Worm (Caenorhabditis elegans) whole organism, L3 larva: ENCODE data around the gene pstk-1.

Source experiments
- ama-1 ChIP-seq: fragments of 150-350 bp; optimal IDR thresholded peaks from 2 replicates; lab custom pipeline; 2018
- ceh-16 ChIP-seq: sonication (generic microtip); optimal IDR thresholded peaks from 2 replicates; lab custom pipeline; 2017; ENCODE audit warnings: missing biosample characterization, missing genetic modification characterization
- ceh-28 ChIP-seq: fragments of 150-350 bp; optimal IDR thresholded peaks from 2 replicates; lab custom pipeline; 2014; ENCODE audit warnings: missing biosample characterization, missing genetic modification reagents, missing genetic modification characterization
- ceh-82 ChIP-seq: fragments of 150-350 bp; optimal IDR thresholded peaks from 2 replicates; lab custom pipeline; 2014; ENCODE audit warnings: missing biosample characterization, missing genetic modification characterization
- ceh-9 ChIP-seq: sonication (generic microtip); optimal IDR thresholded peaks from 2 replicates; lab custom pipeline; 2018; ENCODE audit warnings: missing biosample characterization, missing genetic modification characterization
- daf-12 ChIP-seq: fragments of 150-350 bp; optimal IDR thresholded peaks from 2 replicates; lab custom pipeline; 2014; ENCODE audit warnings: missing biosample characterization, missing genetic modification reagents, missing genetic modification characterization
- elt-1 ChIP-seq: fragments of 150-350 bp; optimal IDR thresholded peaks from 2 replicates; lab custom pipeline; 2014; ENCODE audit warnings: missing biosample characterization, missing genetic modification characterization
- elt-3 ChIP-seq, 3 experiments: fragments of 150-350 bp in 1 of 3; sonication (generic microtip) in 2 of 3; optimal IDR thresholded peaks; 2 replicates in 2 of 3; 4 replicates in 1 of 3; lab custom pipeline; 2014 to 2017; ENCODE audit warnings: missing biosample characterization in 3 of 3, missing genetic modification characterization in 3 of 3
- eor-1 ChIP-seq, 2 experiments: fragments of 150-350 bp; optimal IDR thresholded peaks; 2 replicates each; lab custom pipeline; 2014 to 2018; ENCODE audit warnings: missing biosample characterization in 2 of 2, missing genetic modification characterization in 2 of 2
- hmg-11 ChIP-seq: sonication (generic microtip); optimal IDR thresholded peaks from 2 replicates; lab custom pipeline; 2016; ENCODE audit warnings: missing genetic modification characterization, missing compliant biosample characterization
- lin-39 ChIP-seq: fragments of 150-350 bp; optimal IDR thresholded peaks from 2 replicates; lab custom pipeline; 2018; ENCODE audit warnings: missing biosample characterization, missing genetic modification reagents, missing genetic modification characterization
- mdl-1 ChIP-seq: fragments of 150-350 bp; optimal IDR thresholded peaks from 2 replicates; lab custom pipeline; 2014; ENCODE audit warnings: missing biosample characterization, missing genetic modification characterization
- mml-1 ChIP-seq: fragments of 150-350 bp; sonication (generic microtip); optimal IDR thresholded peaks from 3 replicates; lab custom pipeline; 2014; ENCODE audit warnings: missing biosample characterization, missing genetic modification characterization
- nfya-1 ChIP-seq: sonication (generic microtip); optimal IDR thresholded peaks from 2 replicates; lab custom pipeline; 2017; ENCODE audit warnings: missing genetic modification characterization, mild to moderate bottlenecking, missing compliant biosample characterization, antibody characterized with exemption, moderate library complexity; ENCODE audit not compliant: insufficient read depth
- nhr-11 ChIP-seq: fragments of 150-350 bp; optimal IDR thresholded peaks from 2 replicates; lab custom pipeline; 2014; ENCODE audit warnings: missing biosample characterization, missing genetic modification characterization
- nhr-237 ChIP-seq: fragments of 150-350 bp; optimal IDR thresholded peaks from 2 replicates; lab custom pipeline; 2014; ENCODE audit warnings: missing biosample characterization, missing genetic modification characterization
- nhr-25 ChIP-seq: sonication (generic microtip); optimal IDR thresholded peaks from 2 replicates; lab custom pipeline; 2017; ENCODE audit warnings: missing biosample characterization, missing genetic modification characterization
- nhr-28 ChIP-seq: fragments of 150-350 bp; optimal IDR thresholded peaks from 2 replicates; lab custom pipeline; 2014; ENCODE audit warnings: missing biosample characterization, missing genetic modification characterization
- nhr-43 ChIP-seq: sonication (generic microtip); optimal IDR thresholded peaks from 2 replicates; lab custom pipeline; 2016; ENCODE audit warnings: mild to moderate bottlenecking, missing genetic modification characterization, missing compliant biosample characterization; ENCODE audit not compliant: poor library complexity, severe bottlenecking
- nhr-67 ChIP-seq: fragments of 150-350 bp; optimal IDR thresholded peaks from 2 replicates; lab custom pipeline; 2014; ENCODE audit warnings: missing biosample characterization, missing genetic modification characterization
- nhr-77 ChIP-seq: fragments of 150-350 bp; optimal IDR thresholded peaks from 2 replicates; lab custom pipeline; 2014; ENCODE audit warnings: missing biosample characterization, missing genetic modification characterization
- pha-4 ChIP-seq: fragments of 150-350 bp; optimal IDR thresholded peaks from 2 replicates; lab custom pipeline; 2014; ENCODE audit warnings: missing biosample characterization, missing genetic modification reagents, missing genetic modification characterization
- pqm-1 ChIP-seq: fragments of 150-350 bp; optimal IDR thresholded peaks from 2 replicates; lab custom pipeline; 2017; ENCODE audit warnings: missing biosample characterization, missing genetic modification characterization, inconsistent platforms
- snpc-4 ChIP-seq: fragments of 150-350 bp; optimal IDR thresholded peaks from 2 replicates; lab custom pipeline; 2014; ENCODE audit warnings: missing biosample characterization, missing genetic modification characterization
- unc-39 ChIP-seq: sonication (generic microtip); optimal IDR thresholded peaks from 4 replicates; lab custom pipeline; 2017; ENCODE audit warnings: missing biosample characterization, missing genetic modification characterization
- unc-62 ChIP-seq: fragments of 150-350 bp; sonication (generic microtip); optimal IDR thresholded peaks from 4 replicates; lab custom pipeline; 2014; ENCODE audit warnings: missing biosample characterization, missing genetic modification reagents, missing genetic modification characterization
- zag-1 ChIP-seq: fragments of 150-350 bp; optimal IDR thresholded peaks from 2 replicates; lab custom pipeline; 2014; ENCODE audit warnings: missing biosample characterization, missing genetic modification characterization
- ztf-11 ChIP-seq: fragments of 150-350 bp; optimal IDR thresholded peaks from 2 replicates; lab custom pipeline; 2014; ENCODE audit warnings: missing biosample characterization, missing genetic modification characterization
- ztf-4 ChIP-seq: fragments of 150-350 bp; optimal IDR thresholded peaks from 2 replicates; lab custom pipeline; 2014; ENCODE audit warnings: missing biosample characterization, missing genetic modification characterization

pstk-1 gene

ce11 chrIII:12491984-12492383, 25.6 kb downstream of the pstk-1 start, which contains the start of gene Y49E10.25:
TSS of gene Y49E10.25 (minus strand) at chrIII:12492084.
- TF ChIP-seq ceh-16 (no peak), zag-1 (no peak), ceh-82 (no peak), ceh-9 (no peak), unc-39 (tag; lab: Kevin White, UChicago) (no peak), eor-1 (tag; optimal IDR thresholded peaks at IDR 0.05; lab: Kevin White, UChicago) (no peak), elt-1 (no peak), daf-12 (tag; lab: Kevin White, UChicago) (no peak), elt-3 (tag; optimal IDR thresholded peaks at IDR 0.05; lab: Kevin White, UChicago) (no peak), nhr-28 (tag; lab: Kevin White, UChicago) (no peak), ama-1 (lab: Kevin White, UChicago) (no peak), pha-4 (no peak), nhr-237 (tag; lab: Kevin White, UChicago) (no peak)

DNA sequence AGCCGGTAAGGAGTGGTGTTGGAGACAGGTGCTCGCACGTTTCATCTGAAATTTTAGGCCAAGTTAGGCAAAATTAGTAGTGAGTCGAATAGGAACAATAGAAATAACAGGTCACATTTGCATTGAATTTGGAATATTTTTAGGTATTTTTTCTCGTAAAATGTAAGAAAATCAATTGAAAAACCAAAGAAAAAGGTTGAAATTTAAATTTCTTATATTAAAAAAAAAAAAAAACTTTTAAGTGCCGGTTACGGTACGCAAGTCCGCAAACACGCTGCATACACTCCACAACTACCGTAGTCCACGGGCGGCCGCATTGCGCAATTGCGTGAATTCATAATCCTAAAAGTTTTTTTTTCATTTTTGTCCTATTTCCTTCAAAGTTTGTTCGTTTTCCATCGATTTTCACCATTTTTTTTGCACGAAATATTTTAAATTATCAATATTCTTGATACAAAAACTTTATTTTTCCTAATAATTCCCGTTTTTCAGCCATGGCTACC, 29.2 kb downstream of the pstk-1 start, which contains the start of the genes Y111B2A.1 and Y111B2A.2:
Y111B2A.1 (minus strand) TSS at position 51 of the 503 bp plus-strand sequence.
Y111B2A.2 (plus strand) TSS at position 493 of the 503 bp plus-strand sequence.
- no peak for TF ChIP-seq mml-1 (tag; lab: Kevin White, UChicago)
- no peak for TF ChIP-seq nhr-237 (tag; lab: Kevin White, UChicago)
- no peak for TF ChIP-seq mdl-1 (tag; lab: Kevin White, UChicago)
- TF ChIP-seq nhr-77: no peak
- TF ChIP-seq nhr-67 (tag; lab: Kevin White, UChicago): no peak
- no peak for TF ChIP-seq daf-12 (tag; lab: Kevin White, UChicago)
- no peak for TF ChIP-seq pha-4
- TF ChIP-seq lin-39 (tag; lab: Kevin White, UChicago): no peak
- TF ChIP-seq ama-1 (lab: Kevin White, UChicago): no peak
- TF ChIP-seq snpc-4 (tag; lab: Kevin White, UChicago): no peak
- TF ChIP-seq ceh-9: no peak
- TF ChIP-seq, all 47 proteins: peak for 0

- TF ChIP-seq nhr-43 (tag; lab: Kevin White, UChicago): no peak
- TF ChIP-seq ceh-28: no peak
- TF ChIP-seq ama-1 (lab: Kevin White, UChicago): no peak
- TF ChIP-seq mdl-1 (tag; lab: Kevin White, UChicago): no peak
- no peak for TF ChIP-seq pqm-1 (tag; lab: Kevin White, UChicago)
- TF ChIP-seq unc-62: no peak
- TF ChIP-seq, all 47 proteins: peak for 0
Measured at ce11 chrIII:12496449-12496848, 30.0 kb downstream of the pstk-1 start, which contains the start of gene herd-1. TSS of gene herd-1 (plus strand) at chrIII:12496538.

DNA sequence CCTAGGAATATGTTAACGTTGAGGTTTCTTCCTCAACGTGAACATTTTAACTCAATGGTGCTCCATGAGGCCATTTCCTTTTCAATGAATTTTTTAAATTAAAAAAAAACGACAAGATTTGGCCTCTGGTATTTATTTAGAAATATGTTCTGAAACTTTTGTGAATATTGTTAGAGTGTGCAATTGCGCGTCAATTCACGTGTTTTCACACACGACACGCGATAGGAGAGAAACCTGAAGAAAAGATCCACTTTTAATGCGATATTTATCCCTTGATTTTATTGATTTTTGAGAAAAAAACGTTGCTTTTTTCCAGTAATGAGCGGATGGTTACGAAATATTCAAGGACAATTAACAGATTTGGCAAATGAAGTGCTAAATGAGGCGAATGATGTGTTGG, 32.8 kb downstream of the pstk-1 start, which contains the start of gene sql-1:
sql-1 (plus strand) TSS at position 313 of the 400 bp plus-strand sequence.
- TF ChIP-seq nfya-1 (tag; lab: Kevin White, UChicago): peak; percentile 42
- no peak for TF ChIP-seq nhr-237 (tag; lab: Kevin White, UChicago)
- TF ChIP-seq pha-4: no peak
- peak; percentile 34 for TF ChIP-seq hmg-11 (tag; lab: Kevin White, UChicago)

ce11 chrIII:12510505-12510904, 44.1 kb downstream of the pstk-1 start:
- TF ChIP-seq nfya-1 (tag; lab: Kevin White, UChicago) (peak; percentile 70), nhr-25 (no peak)

ce11 chrIII:12517674-12518073, 51.3 kb downstream of the pstk-1 start:
- no peak for TF ChIP-seq pqm-1 (tag; lab: Kevin White, UChicago)
- no peak for TF ChIP-seq daf-12 (tag; lab: Kevin White, UChicago)
- TF ChIP-seq ceh-28: peak; percentile 93
- TF ChIP-seq ztf-11 (tag; lab: Kevin White, UChicago): no peak
- TF ChIP-seq nhr-237 (tag; lab: Kevin White, UChicago): no peak
- no peak for TF ChIP-seq nhr-11 (tag; lab: Kevin White, UChicago)
- no peak for TF ChIP-seq ztf-4
- TF ChIP-seq nfya-1 (tag; lab: Kevin White, UChicago): no peak
